Worm (Caenorhabditis elegans) whole organism, young adult: ENCODE measurements around the gene mrp-4.

Source experiments
- F57C9.4 ChIP-seq: sonication (generic microtip); optimal IDR thresholded peaks from 2 replicates; lab custom pipeline; 2017; ENCODE audit warnings: mild to moderate bottlenecking, missing genetic modification characterization, missing compliant biosample characterization
- nfya-2 ChIP-seq: fragments of 200-800 bp; sonication (Bioruptor generic); IDR thresholded peaks from 2 replicates; pipeline ENCODE4 v1.3.6; 2022; ENCODE audit warnings: missing genetic modification reagents, missing genetic modification characterization, missing compliant biosample characterization
- snpc-3.4 ChIP-seq: sonication (generic microtip); optimal IDR thresholded peaks from 2 replicates; lab custom pipeline; 2017; ENCODE audit warnings: missing genetic modification characterization, mild to moderate bottlenecking, missing compliant biosample characterization, antibody characterized with exemption, moderate library complexity, missing genotype, missing genetic modification reagents

DNA sequence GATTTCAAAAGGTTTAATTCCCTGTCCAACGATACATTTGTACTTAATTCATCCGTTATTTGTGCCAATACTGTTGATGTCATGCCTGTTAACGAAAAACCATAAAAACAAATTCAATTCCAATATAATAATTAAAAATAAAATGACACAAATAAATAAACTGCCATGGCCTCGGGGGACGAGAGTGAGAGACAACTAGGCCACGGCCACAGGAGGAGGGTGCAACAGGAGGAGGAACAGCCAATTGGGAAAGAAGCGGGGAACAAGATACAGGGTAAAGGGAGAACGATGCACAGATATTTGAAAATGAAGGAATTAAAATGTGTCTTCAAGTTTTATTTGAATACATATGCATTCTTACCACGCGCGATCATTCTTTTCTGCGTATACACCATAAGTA lies 33.3 kb downstream of the mrp-4 start, which contains the start of gene F21G4.6:
- TF ChIP-seq F57C9.4 (tag; lab: Kevin White, UChicago), result no peak
- TF ChIP-seq snpc-3.4, result no peak
- no peak for TF ChIP-seq nfya-2 (GFP tag; lab: Robert Waterston, UW)
